Fruit fly (Drosophila melanogaster): ENCODE measurements around the gene Rga.

Rga gene

DNA sequence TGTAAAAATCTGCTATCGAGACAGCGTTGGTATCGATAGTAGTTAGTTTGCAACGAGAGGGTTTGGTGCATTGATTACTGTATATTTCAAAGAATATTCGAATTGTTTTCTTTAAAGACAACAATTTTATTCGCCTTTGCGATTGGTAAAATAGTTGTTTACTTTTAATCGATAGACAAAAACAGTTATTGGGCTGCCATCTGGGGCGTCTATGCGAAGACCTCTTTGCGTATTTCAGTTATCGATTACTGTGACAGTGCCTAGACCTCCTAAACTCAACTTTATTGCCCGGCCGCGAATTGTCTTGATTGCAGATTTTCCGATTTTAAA, 167 bp upstream of the Rga start, which contains the start of gene Atu (continued):
- TF ChIP-seq ham (GFP tag; IDR thresholded peaks at IDR 0.05) (no peak), CG9437 (GFP tag; optimal IDR thresholded peaks at IDR 0.05) (peak; percentile 24), tup (GFP tag; optimal IDR thresholded peaks at IDR 0.05) (no peak), peb (GFP tag; IDR thresholded peaks at IDR 0.05) (no peak), Pdp1 (GFP tag; optimal IDR thresholded peaks at IDR 0.05) (peak in 1 of 2 experiments; percentile 42), CG8290 (GFP tag; optimal IDR thresholded peaks at IDR 0.05) (no peak), CG8290 (tag; optimal IDR thresholded peaks at IDR 0.05) (peak in 1 of 2 experiments; percentile 57), CG7786 (GFP tag; optimal IDR thresholded peaks at IDR 0.05) (peak; percentile 55), CG13894 (tag; optimal IDR thresholded peaks at IDR 0.05) (peak; percentile 17), Dp (GFP tag; optimal IDR thresholded peaks at IDR 0.05) (peak; percentile 38), Sin3A (optimal IDR thresholded peaks at IDR 0.05) (peak; percentile 92), CG16779 (GFP tag; IDR thresholded peaks at IDR 0.05) (no peak), Hmx (GFP tag; optimal IDR thresholded peaks at IDR 0.05) (no peak), crp (GFP tag; optimal IDR thresholded peaks at IDR 0.05) (peak in 1 of 2 experiments; percentile 42), CG14710 (tag; optimal IDR thresholded peaks at IDR 0.05) (peak; percentile 70), CG7963 (GFP tag; IDR thresholded peaks at IDR 0.05; ENCODE audit: partially characterized antibody) (peak; percentile 84), knrl (GFP tag; IDR thresholded peaks at IDR 0.05; ENCODE audit: partially characterized antibody) (peak; percentile 94), CG3847 (GFP tag; IDR thresholded peaks at IDR 0.05) (peak; percentile 62), Ets97D (GFP tag; optimal IDR thresholded peaks at IDR 0.05) (peak; percentile 66), CG13775 (GFP tag; optimal IDR thresholded peaks at IDR 0.05) (peak; percentile 35), sc (optimal IDR thresholded peaks at IDR 0.05) (no peak), sc (GFP tag; optimal IDR thresholded peaks at IDR 0.05) (no peak), pzg (GFP tag; optimal IDR thresholded peaks at IDR 0.05) (peak; percentile 84), Scr (GFP tag; IDR thresholded peaks at IDR 0.05; ENCODE audit: partially characterized antibody) (peak; percentile 94), H15 (GFP tag; IDR thresholded peaks at IDR 0.05) (no peak), otp (GFP tag; IDR thresholded peaks at IDR 0.05) (no peak), chif (GFP tag; optimal IDR thresholded peaks at IDR 0.05) (no peak), Dref (GFP tag; IDR thresholded peaks at IDR 0.05) (peak; percentile 86), lov (optimal IDR thresholded peaks at IDR 0.05) (no peak), lov (GFP tag; IDR thresholded peaks at IDR 0.05) (no peak), Trl (optimal IDR thresholded peaks at IDR 0.05) (no peak), Trl (GFP tag; optimal IDR thresholded peaks at IDR 0.05) (peak; percentile 34), Hsf (GFP tag; optimal IDR thresholded peaks at IDR 0.05) (peak; percentile 16), CG31224 (GFP tag; IDR thresholded peaks at IDR 0.05) (no peak), CG6791 (GFP tag; IDR thresholded peaks at IDR 0.05; ENCODE audit: partially characterized antibody) (peak; percentile 84), CG2116 (GFP tag; optimal IDR thresholded peaks at IDR 0.05) (peak; percentile 98), CG30020 (tag; optimal IDR thresholded peaks at IDR 0.05) (peak; percentile 58), hkb (optimal IDR thresholded peaks at IDR 0.05) (peak; percentile 73), hkb (GFP tag; IDR thresholded peaks at IDR 0.05) (no peak), CG13287 (GFP tag; IDR thresholded peaks at IDR 0.05; ENCODE audit: partially characterized antibody) (peak; percentile 93), dpn (GFP tag; optimal IDR thresholded peaks at IDR 0.05) (peak in 1 of 2 experiments; percentile 16), CG18764 (GFP tag; optimal IDR thresholded peaks at IDR 0.05) (peak; percentile 29), CG15601 (tag; optimal IDR thresholded peaks at IDR 0.05) (peak; percentile 28), bbx (GFP tag; IDR thresholded peaks at IDR 0.05; ENCODE audit: partially characterized antibody) (peak; percentile 83), grau (tag; optimal IDR thresholded peaks at IDR 0.05) (peak; percentile 54), Abd-B (GFP tag; optimal IDR thresholded peaks at IDR 0.05) (peak; percentile 73), ken (GFP tag; IDR thresholded peaks at IDR 0.05) (no peak), sens (GFP tag) (peak; percentile 88), CG2202 (tag; optimal IDR thresholded peaks at IDR 0.05) (no peak), Antp (GFP tag; optimal IDR thresholded peaks at IDR 0.05) (peak; percentile 47), gfzf (GFP tag; optimal IDR thresholded peaks at IDR 0.05) (peak; percentile 27), sug (tag; optimal IDR thresholded peaks at IDR 0.05) (peak; percentile 64)

All from whole organism, embryonic.